Fruit fly (Drosophila melanogaster) whole organism, adult: ENCODE results near the gene CG7519.

Experiments used
- CG11617 ChIP-seq: fragments of 200-800 bp; sonication (Bioruptor generic); optimal IDR thresholded peaks from 2 replicates; lab custom pipeline; 2017; ENCODE audit warnings: mild to moderate bottlenecking, missing biosample characterization, missing genetic modification reagents, missing genetic modification characterization
- CG12768 ChIP-seq: fragments of 200-800 bp; sonication (Bioruptor generic); optimal IDR thresholded peaks from 2 replicates; lab custom pipeline; 2017; ENCODE audit warnings: missing biosample characterization, missing genetic modification characterization, mild to moderate bottlenecking, moderate library complexity, missing genetic modification reagents
- CG14711 ChIP-seq: fragments of 200-800 bp; sonication (Bioruptor generic); optimal IDR thresholded peaks from 2 replicates; lab custom pipeline; 2018; ENCODE audit warnings: missing biosample characterization, mild to moderate bottlenecking, missing genetic modification characterization, moderate library complexity
- CG1620 ChIP-seq: fragments of 200-800 bp; sonication (Bioruptor generic); optimal IDR thresholded peaks from 2 replicates; lab custom pipeline; 2016; ENCODE audit warnings: missing biosample characterization, missing genetic modification characterization
- CG33017 ChIP-seq: fragments of 200-800 bp; sonication (Bioruptor generic); optimal IDR thresholded peaks from 2 replicates; lab custom pipeline; 2018; ENCODE audit warnings: missing biosample characterization, mild to moderate bottlenecking, missing genetic modification characterization, moderate library complexity
- CG5204 ChIP-seq: fragments of 200-800 bp; sonication (Bioruptor generic); optimal IDR thresholded peaks from 2 replicates; lab custom pipeline; 2016; ENCODE audit warnings: missing biosample characterization, missing genetic modification characterization
- CG7045 ChIP-seq: fragments of 200-800 bp; sonication (Bioruptor generic); optimal IDR thresholded peaks from 2 replicates; lab custom pipeline; 2017; ENCODE audit warnings: missing biosample characterization, mild to moderate bottlenecking, missing genetic modification characterization
- CG7101 ChIP-seq: fragments of 200-800 bp; sonication (Bioruptor generic); optimal IDR thresholded peaks from 2 replicates; lab custom pipeline; 2018; ENCODE audit warnings: missing biosample characterization, mild to moderate bottlenecking, missing genetic modification characterization, moderate library complexity
- Clk ChIP-seq: fragments of 200-800 bp; sonication (Bioruptor generic); optimal IDR thresholded peaks from 2 replicates; lab custom pipeline; 2017; ENCODE audit warnings: missing biosample characterization, missing genetic modification characterization
- Crg-1 ChIP-seq: fragments of 200-800 bp; sonication (Bioruptor generic); optimal IDR thresholded peaks from 2 replicates; lab custom pipeline; 2016; ENCODE audit warnings: missing biosample characterization, missing genetic modification characterization
- Hr96 ChIP-seq: fragments of 200-800 bp; sonication (Bioruptor generic); optimal IDR thresholded peaks from 2 replicates; lab custom pipeline; 2016; ENCODE audit warnings: missing biosample characterization, missing genetic modification characterization
- Mnt ChIP-seq: fragments of 200-800 bp; sonication (Bioruptor generic); optimal IDR thresholded peaks from 2 replicates; lab custom pipeline; 2016; ENCODE audit warnings: missing biosample characterization, mild to moderate bottlenecking, missing genetic modification characterization
- bab1 ChIP-seq: fragments of 200-800 bp; sonication (Bioruptor generic); optimal IDR thresholded peaks from 3 replicates; lab custom pipeline; 2019; ENCODE audit warnings: missing biosample characterization, mild to moderate bottlenecking, missing genetic modification characterization, moderate library complexity
- cic ChIP-seq: fragments of 200-800 bp; sonication (Bioruptor generic); optimal IDR thresholded peaks from 2 replicates; lab custom pipeline; 2017; ENCODE audit warnings: missing biosample characterization, mild to moderate bottlenecking, missing genetic modification characterization, moderate library complexity
- cnc ChIP-seq, 2 experiments: fragments of >200 bp; optimal IDR thresholded peaks; 2 replicates each; lab custom pipeline; 2017
- kay ChIP-seq: fragments of 200-800 bp; sonication (Bioruptor generic); peaks from one replicate; lab custom pipeline; 2016; ENCODE audit warnings: missing biosample characterization, missing genetic modification characterization, borderline replicate concordance
- ovo ChIP-seq: fragments of 200-800 bp; sonication (Bioruptor generic); optimal IDR thresholded peaks from 2 replicates; lab custom pipeline; 2016; ENCODE audit warnings: missing biosample characterization, missing genetic modification characterization
- pad ChIP-seq: fragments of 200-800 bp; sonication (Bioruptor generic); optimal IDR thresholded peaks from 3 replicates; lab custom pipeline; 2017; ENCODE audit warnings: missing biosample characterization, missing genetic modification characterization, mild to moderate bottlenecking, moderate library complexity, missing genetic modification reagents
- tj ChIP-seq: fragments of 200-800 bp; sonication (Bioruptor generic); optimal IDR thresholded peaks from 3 replicates; lab custom pipeline; 2017; ENCODE audit warnings: missing biosample characterization, mild to moderate bottlenecking, missing genetic modification characterization, moderate library complexity
- toe ChIP-seq: fragments of 200-800 bp; sonication (Bioruptor generic); optimal IDR thresholded peaks from 2 replicates; lab custom pipeline; 2016; ENCODE audit warnings: missing biosample characterization, missing genetic modification characterization

Gene CG7519

DNA sequence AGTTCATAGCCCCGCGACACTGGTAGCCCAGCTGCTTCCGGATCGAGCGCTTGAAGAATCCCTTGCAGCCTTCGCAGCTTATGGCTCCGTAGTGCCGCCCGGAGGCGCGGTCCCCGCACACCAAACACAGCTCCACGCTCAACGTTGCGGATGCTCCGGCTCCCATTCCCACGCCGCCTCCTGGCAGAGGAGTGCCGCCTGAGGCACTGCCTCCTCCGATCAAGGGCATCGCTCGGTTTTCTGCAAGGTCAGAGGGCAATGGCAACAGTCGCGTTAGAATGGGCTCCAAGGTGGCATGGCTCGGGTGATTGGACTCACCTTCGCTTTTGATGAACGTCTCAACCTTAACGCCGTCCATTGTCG, 3.6 kb downstream of the CG7519 start:
- no peak for TF ChIP-seq CG11617 (GFP tag; lab: Kevin White, UChicago)
- no peak for TF ChIP-seq CG7045
- TF ChIP-seq CG1620: no peak
- no peak for TF ChIP-seq Crg-1 (GFP tag; lab: Kevin White, UChicago)
- TF ChIP-seq Mnt: no peak
- no peak for TF ChIP-seq Hr96
- no peak for TF ChIP-seq kay (GFP tag; lab: Kevin White, UChicago)
- TF ChIP-seq CG14711: no peak
- no peak for TF ChIP-seq toe (GFP tag; lab: Kevin White, UChicago)
- no peak for TF ChIP-seq bab1 (GFP tag; lab: Kevin White, UChicago)
- TF ChIP-seq tj: no peak
- no peak for TF ChIP-seq Clk (GFP tag; lab: Kevin White, UChicago)

DNA sequence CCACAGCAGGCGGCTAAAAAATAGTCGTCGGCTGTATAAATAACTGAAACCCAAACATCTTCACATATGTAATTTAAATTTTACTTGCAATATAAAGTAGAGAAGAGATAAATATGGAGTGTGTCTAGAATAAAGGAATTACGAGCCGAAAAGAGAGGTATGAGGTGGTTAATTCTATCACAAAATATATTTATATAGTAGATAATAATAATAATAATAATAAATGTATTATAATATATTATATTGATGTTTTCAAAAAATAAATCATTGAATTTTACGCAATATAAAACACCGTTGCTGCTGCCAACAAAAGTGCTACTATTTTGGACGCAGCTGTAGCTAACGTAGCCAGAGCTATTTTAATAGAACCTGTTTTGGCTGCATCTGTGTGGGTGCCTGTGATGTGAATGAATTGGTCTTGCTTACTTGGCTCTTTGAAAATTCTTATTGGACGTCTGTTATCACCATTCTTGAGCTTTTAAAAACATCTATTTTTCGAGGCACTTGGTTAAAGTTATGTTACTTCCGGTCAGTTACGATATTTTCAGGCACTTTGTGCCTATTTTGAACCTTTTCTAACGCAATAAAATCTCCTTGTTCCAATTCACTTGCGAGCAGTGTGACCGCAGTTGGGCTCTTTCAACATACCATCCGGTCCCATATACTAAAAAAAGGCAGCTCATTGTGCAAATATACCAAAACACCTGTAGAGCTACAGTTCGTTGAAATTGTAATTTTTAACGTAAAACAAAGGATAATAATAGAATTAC, 4.2 kb downstream of the CG7519 start, which contains the start of gene Hr78:
Hr78 (minus strand) TSS at position 630 of the 770 bp plus-strand sequence.
- peak; percentile 59 for TF ChIP-seq tj
- TF ChIP-seq CG11617 (GFP tag; lab: Kevin White, UChicago): peak; percentile 67
- no peak for TF ChIP-seq kay (GFP tag; lab: Kevin White, UChicago)
- no peak for TF ChIP-seq toe (GFP tag; lab: Kevin White, UChicago)
- TF ChIP-seq CG5204 (GFP tag; lab: Kevin White, UChicago): no peak
- peak; percentile 38 for TF ChIP-seq bab1 (GFP tag; lab: Kevin White, UChicago)
- TF ChIP-seq CG7045: peak; percentile 58
- peak; percentile 61 for TF ChIP-seq CG7101
- peak; percentile 74 for TF ChIP-seq cic (GFP tag; lab: Kevin White, UChicago)
- peak; percentile 20 for TF ChIP-seq Mnt
- no peak for TF ChIP-seq Clk (GFP tag; lab: Kevin White, UChicago)
- TF ChIP-seq CG1620: no peak
- TF ChIP-seq CG14711: peak; percentile 64
- TF ChIP-seq CG12768 (GFP tag; lab: Kevin White, UChicago): peak; percentile 48
- TF ChIP-seq Hr96: no peak
- TF ChIP-seq ovo (GFP tag; lab: Kevin White, UChicago): no peak
- peak; percentile 68 for TF ChIP-seq CG33017 (tag; lab: Kevin White, UChicago)
- TF ChIP-seq Crg-1 (GFP tag; lab: Kevin White, UChicago): no peak

DNA sequence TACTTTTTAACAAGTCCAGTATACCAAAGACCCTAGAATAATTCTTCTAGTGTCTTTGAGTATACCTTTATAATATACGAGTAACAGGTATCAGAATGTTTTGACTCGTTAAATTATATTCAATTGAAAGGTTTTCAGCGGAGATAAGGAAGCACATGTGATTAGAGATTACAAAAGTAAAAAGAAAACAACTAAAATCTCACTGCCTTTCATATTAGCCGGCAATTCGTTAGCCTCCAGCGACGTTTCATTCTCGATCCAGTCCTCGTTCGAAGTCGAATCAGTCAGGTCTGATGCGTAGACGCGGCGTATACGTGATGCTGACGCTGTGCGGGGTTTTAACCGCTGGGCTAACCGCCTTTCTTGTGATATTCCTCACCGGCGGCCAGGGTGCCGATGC, 8.3 kb downstream of the CG7519 start, which contains the start of gene Est-Q:
Est-Q (plus strand) TSS at position 250 of the 400 bp plus-strand sequence.
- no peak for TF ChIP-seq CG33017 (tag; lab: Kevin White, UChicago)
- no peak for TF ChIP-seq CG7045
- TF ChIP-seq bab1 (GFP tag; lab: Kevin White, UChicago): no peak
- no peak for TF ChIP-seq CG1620
- TF ChIP-seq CG5204 (GFP tag; lab: Kevin White, UChicago): no peak
- no peak for TF ChIP-seq Crg-1 (GFP tag; lab: Kevin White, UChicago)
- no peak for TF ChIP-seq CG14711
- peak; percentile 96 for TF ChIP-seq cic (GFP tag; lab: Kevin White, UChicago)
- no peak for TF ChIP-seq tj
- TF ChIP-seq CG12768 (GFP tag; lab: Kevin White, UChicago): peak; percentile 22
- no peak for TF ChIP-seq CG7101
- no peak for TF ChIP-seq Hr96
- peak; percentile 87 for TF ChIP-seq Mnt

DNA sequence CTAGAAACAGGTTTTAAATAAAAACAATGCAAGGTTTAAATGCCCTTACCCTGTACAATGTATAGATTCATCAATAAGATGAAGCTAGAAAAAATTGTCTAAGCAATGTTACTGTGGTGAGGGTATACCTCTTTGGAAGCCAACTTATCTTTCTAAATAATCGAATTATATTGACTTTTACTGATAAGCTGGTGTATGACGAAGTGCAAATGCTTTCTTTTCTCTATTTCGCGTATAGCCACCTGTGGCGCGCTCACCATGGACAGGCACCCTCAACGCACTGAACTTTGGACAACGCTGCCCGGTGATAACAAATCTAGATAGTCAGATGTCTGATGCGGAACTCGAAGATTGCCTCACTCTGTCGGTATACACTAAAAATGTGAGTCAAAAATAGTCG, 9.0 kb downstream of the CG7519 start:
- peak; percentile 15 for TF ChIP-seq CG7101
- no peak for TF ChIP-seq CG1620
- TF ChIP-seq CG14711: peak; percentile 32
- no peak for TF ChIP-seq cnc (optimal IDR thresholded peaks at IDR 0.05; lab: Kevin White, UChicago)
- no peak for TF ChIP-seq Clk (GFP tag; lab: Kevin White, UChicago)
- TF ChIP-seq Mnt: peak; percentile 22
- no peak for TF ChIP-seq bab1 (GFP tag; lab: Kevin White, UChicago)
- TF ChIP-seq CG33017 (tag; lab: Kevin White, UChicago): peak; percentile 60
- no peak for TF ChIP-seq ovo (GFP tag; lab: Kevin White, UChicago)
- TF ChIP-seq Crg-1 (GFP tag; lab: Kevin White, UChicago): no peak
- TF ChIP-seq Hr96: no peak
- TF ChIP-seq CG7045: no peak
- TF ChIP-seq kay (GFP tag; lab: Kevin White, UChicago): no peak
- no peak for TF ChIP-seq toe (GFP tag; lab: Kevin White, UChicago)
- TF ChIP-seq CG5204 (GFP tag; lab: Kevin White, UChicago): no peak
- TF ChIP-seq cic (GFP tag; lab: Kevin White, UChicago): peak; percentile 55
- no peak for TF ChIP-seq tj
- no peak for TF ChIP-seq pad (GFP tag; lab: Kevin White, UChicago)
- peak; percentile 82 for TF ChIP-seq CG12768 (GFP tag; lab: Kevin White, UChicago)
- TF ChIP-seq CG11617 (GFP tag; lab: Kevin White, UChicago): no peak

DNA sequence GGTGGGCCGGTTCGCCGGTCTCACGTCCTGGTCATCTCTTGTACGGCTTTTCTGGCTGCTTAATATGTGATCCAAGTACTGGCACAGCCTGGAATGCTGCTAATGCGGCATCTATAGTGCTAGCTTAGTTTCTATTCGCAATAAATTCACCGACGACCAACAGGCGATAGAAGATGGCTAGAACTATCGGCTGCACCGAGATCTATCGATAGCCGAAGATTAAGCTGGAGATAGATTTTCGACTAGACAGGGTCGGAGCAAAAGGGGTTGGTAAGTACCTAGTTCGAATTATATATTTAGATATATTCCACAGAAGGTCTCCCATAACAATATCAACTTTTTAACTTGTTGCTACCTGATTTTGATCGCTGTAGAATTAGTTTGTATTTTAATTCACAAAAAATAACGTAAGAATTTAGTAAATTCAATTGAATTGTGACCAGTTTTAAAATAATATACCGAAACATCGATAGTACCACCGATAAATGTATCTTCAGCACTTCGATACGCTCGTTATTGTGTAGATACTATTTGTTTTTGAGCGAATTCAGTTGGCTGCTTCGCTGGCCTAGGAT, 14.6 kb downstream of the CG7519 start, which contains the start of the genes Glg1 and M6:
Glg1 (minus strand) TSS at position 185 of the 575 bp plus-strand sequence.
M6 (plus strand) TSS at position 499 of the 575 bp plus-strand sequence.
- TF ChIP-seq CG12768 (GFP tag; lab: Kevin White, UChicago): peak; percentile 59
- peak; percentile 53 for TF ChIP-seq CG33017 (tag; lab: Kevin White, UChicago)
- TF ChIP-seq CG11617 (GFP tag; lab: Kevin White, UChicago): peak; percentile 65
- no peak for TF ChIP-seq cic (GFP tag; lab: Kevin White, UChicago)
- TF ChIP-seq kay (GFP tag; lab: Kevin White, UChicago): no peak
- TF ChIP-seq CG7101: peak; percentile 70
- TF ChIP-seq toe (GFP tag; lab: Kevin White, UChicago): no peak
- TF ChIP-seq pad (GFP tag; lab: Kevin White, UChicago): peak; percentile 63
- peak; percentile 61 for TF ChIP-seq Mnt
- TF ChIP-seq ovo (GFP tag; lab: Kevin White, UChicago): no peak
- TF ChIP-seq tj: peak; percentile 52
- TF ChIP-seq CG7045: peak; percentile 62
- TF ChIP-seq bab1 (GFP tag; lab: Kevin White, UChicago): peak; percentile 70
- no peak for TF ChIP-seq CG5204 (GFP tag; lab: Kevin White, UChicago)
- TF ChIP-seq Clk (GFP tag; lab: Kevin White, UChicago): no peak
- peak; percentile 79 for TF ChIP-seq Hr96
- peak; percentile 61 for TF ChIP-seq CG1620
- TF ChIP-seq Crg-1 (GFP tag; lab: Kevin White, UChicago): peak; percentile 67
- peak; percentile 55 for TF ChIP-seq CG14711
- no peak for TF ChIP-seq cnc (optimal IDR thresholded peaks at IDR 0.05; lab: Kevin White, UChicago)
